Worm (Caenorhabditis elegans): Measurements from ENCODE around the gene gmn-1.
"Not testable (repeated sequence)": the region's sequence is repeated elsewhere in the genome, so short reads cannot be mapped to it uniquely, and the experiment has no call there.

ce11 chrIII:12177145-12177544, 48.0 kb downstream of the gmn-1 start, which contains the start of gene gly-11:
- not testable (repeated sequence) for TF ChIP-seq ceh-13 (GFP tag; optimal IDR thresholded peaks at IDR 0.05); tbx-11 (GFP tag; IDR thresholded peaks at IDR 0.05); ama-1 (optimal IDR thresholded peaks at IDR 0.05); ets-7 (tag; optimal IDR thresholded peaks at IDR 0.05)

All from whole organism, early embryonic.